Worm (Caenorhabditis elegans) whole organism, L1 larva: Measurements from ENCODE around the gene Y75B8A.6.
"Not testable (repeated sequence)": the region's sequence is repeated elsewhere in the genome, so short reads cannot be mapped to it uniquely, and the experiment has no call there.

ENCODE experiments used
- Y116A8C.19 ChIP-seq: sonication (generic microtip); optimal IDR thresholded peaks from 2 replicates; lab custom pipeline; 2016; ENCODE audit warnings: missing compliant biosample characterization, missing genetic modification characterization, borderline replicate concordance
- blmp-1 ChIP-seq: fragments of 150-350 bp; optimal IDR thresholded peaks from 2 replicates; lab custom pipeline; 2014; ENCODE audit warnings: missing biosample characterization, missing genetic modification characterization
- ceh-63 ChIP-seq: fragments of 200-800 bp; sonication (Bioruptor generic); optimal IDR thresholded peaks from 2 replicates; lab custom pipeline; 2018; ENCODE audit warnings: mild to moderate bottlenecking, missing genetic modification characterization, missing compliant biosample characterization
- ceh-8 ChIP-seq: fragments of 200-800 bp; sonication (Bioruptor generic); optimal IDR thresholded peaks from 2 replicates; lab custom pipeline; 2018; ENCODE audit warnings: mild to moderate bottlenecking, missing genetic modification characterization, moderate library complexity, missing compliant biosample characterization
- ceh-82 ChIP-seq, 3 experiments: fragments of 150-350 bp in 1 of 3; sonication (generic microtip) in 2 of 3; optimal IDR thresholded peaks; 2 replicates each; lab custom pipeline; 2014 to 2017; ENCODE audit warnings: missing biosample characterization in 3 of 3, missing genetic modification characterization in 3 of 3
- ceh-90 ChIP-seq: sonication (generic microtip); optimal IDR thresholded peaks from 2 replicates; lab custom pipeline; 2016; ENCODE audit warnings: missing genetic modification characterization, missing compliant biosample characterization
- ces-1 ChIP-seq: fragments of 150-350 bp; optimal IDR thresholded peaks from 2 replicates; lab custom pipeline; 2014; ENCODE audit warnings: missing biosample characterization, missing genetic modification reagents, missing genetic modification characterization
- efl-1 ChIP-seq, 4 experiments: fragments of 150-350 bp; optimal IDR thresholded peaks in 3 of 4; peaks in 1 of 4; 1 replicate in 1 of 4; 2 replicates in 3 of 4; lab custom pipeline; 2014; ENCODE audit warnings: missing biosample characterization in 2 of 4, missing genetic modification characterization in 2 of 4, missing genetic modification reagents in 2 of 4
- egl-27 ChIP-seq, 2 experiments: fragments of 150-350 bp in 1 of 2; sonication (generic microtip); optimal IDR thresholded peaks; 3 replicates each; lab custom pipeline; 2017 to 2018; ENCODE audit warnings: missing biosample characterization in 2 of 2, missing genetic modification characterization in 2 of 2, missing genetic modification reagents in 2 of 2
- elt-2 ChIP-seq: sonication (generic microtip); optimal IDR thresholded peaks from 2 replicates; lab custom pipeline; 2016; ENCODE audit warnings: missing genetic modification characterization, mild to moderate bottlenecking, inconsistent platforms, missing compliant biosample characterization, missing genetic modification reagents
- grh-1 ChIP-seq: fragments of 200-800 bp; sonication (Bioruptor generic); IDR thresholded peaks from 2 replicates; pipeline ENCODE4 v1.3.6; 2022; ENCODE audit warnings: missing genetic modification reagents, missing genetic modification characterization, missing compliant biosample characterization
- lin-14 ChIP-seq: fragments of 200-800 bp; sonication (Bioruptor generic); optimal IDR thresholded peaks from 2 replicates; lab custom pipeline; 2018; ENCODE audit warnings: mild to moderate bottlenecking, missing genetic modification characterization, moderate library complexity, missing compliant biosample characterization
- lin-15B ChIP-seq: fragments of 150-350 bp; sonication (generic microtip); optimal IDR thresholded peaks from 3 replicates; lab custom pipeline; 2014; ENCODE audit warnings: missing biosample characterization, missing genetic modification characterization
- lin-35 ChIP-seq, 2 experiments: fragments of 150-350 bp; optimal IDR thresholded peaks; 2 replicates each; lab custom pipeline; 2014; ENCODE audit warnings: missing biosample characterization in 2 of 2, missing genetic modification characterization in 2 of 2, missing genetic modification reagents in 2 of 2
- mab-9 ChIP-seq: fragments of 200-800 bp; sonication (Bioruptor generic); IDR thresholded peaks from 2 replicates; pipeline ENCODE4 v1.3.6; 2022; ENCODE audit warnings: missing genetic modification reagents, missing genetic modification characterization, missing compliant biosample characterization
- mdl-1 ChIP-seq, 2 experiments: fragments of 150-350 bp; optimal IDR thresholded peaks; 2 replicates each; lab custom pipeline; 2014 to 2017; ENCODE audit warnings: missing biosample characterization in 2 of 2, missing genetic modification characterization in 2 of 2, inconsistent platforms in 1 of 2
- mef-2 ChIP-seq: fragments of 150-350 bp; optimal IDR thresholded peaks from 2 replicates; lab custom pipeline; 2014; ENCODE audit warnings: missing biosample characterization, missing genetic modification characterization
- mep-1 ChIP-seq: fragments of 150-350 bp; optimal IDR thresholded peaks from 2 replicates; lab custom pipeline; 2014; ENCODE audit warnings: missing biosample characterization, missing genetic modification characterization
- nhr-19 ChIP-seq: fragments of 200-800 bp; sonication (Bioruptor generic); conservative IDR thresholded peaks from 2 replicates; pipeline ENCODE4 v1.3.6; 2022; ENCODE audit warnings: missing genetic modification characterization, missing compliant biosample characterization
- nhr-20 ChIP-seq: sonication (generic microtip); optimal IDR thresholded peaks from 2 replicates; lab custom pipeline; 2016; ENCODE audit warnings: mild to moderate bottlenecking, missing genetic modification characterization, missing compliant biosample characterization
- nhr-77 ChIP-seq: fragments of 150-350 bp; optimal IDR thresholded peaks from 2 replicates; lab custom pipeline; 2014; ENCODE audit warnings: missing biosample characterization, missing genetic modification characterization
- nhr-84 ChIP-seq: sonication (generic microtip); optimal IDR thresholded peaks from 2 replicates; lab custom pipeline; 2017; ENCODE audit warnings: missing biosample characterization, missing genetic modification characterization
- nhr-85 ChIP-seq: sonication (generic microtip); peaks from one replicate; lab custom pipeline; 2016; ENCODE audit warnings: missing genetic modification characterization, inconsistent platforms, missing compliant biosample characterization
- nhr-90 ChIP-seq: sonication (generic microtip); optimal IDR thresholded peaks from 2 replicates; lab custom pipeline; 2016; ENCODE audit warnings: mild to moderate bottlenecking, missing genetic modification characterization, missing compliant biosample characterization; ENCODE audit not compliant: poor library complexity
- snu-23 ChIP-seq: sonication (generic microtip); optimal IDR thresholded peaks from 2 replicates; lab custom pipeline; 2016; ENCODE audit warnings: missing genetic modification characterization, missing compliant biosample characterization
- swsn-7 ChIP-seq: sonication (generic microtip); optimal IDR thresholded peaks from 2 replicates; lab custom pipeline; 2016; ENCODE audit warnings: missing genetic modification characterization, missing compliant biosample characterization
- tbx-2 ChIP-seq: sonication (generic microtip); optimal IDR thresholded peaks from 2 replicates; lab custom pipeline; 2016; ENCODE audit warnings: missing genetic modification characterization, missing compliant biosample characterization
- tlp-1 ChIP-seq: fragments of 150-350 bp; optimal IDR thresholded peaks from 2 replicates; lab custom pipeline; 2014; ENCODE audit warnings: missing biosample characterization, missing genetic modification characterization
- unc-130 ChIP-seq: fragments of 150-350 bp; optimal IDR thresholded peaks from 2 replicates; lab custom pipeline; 2017; ENCODE audit warnings: missing biosample characterization, missing genetic modification characterization, inconsistent platforms
- unc-30 ChIP-seq: sonication (generic microtip); optimal IDR thresholded peaks from 2 replicates; lab custom pipeline; 2017; ENCODE audit warnings: missing biosample characterization, missing genetic modification characterization
- unc-62 ChIP-seq: fragments of 150-350 bp; optimal IDR thresholded peaks from 2 replicates; lab custom pipeline; 2014; ENCODE audit warnings: missing biosample characterization, missing genetic modification reagents, missing genetic modification characterization
- zip-4 ChIP-seq: fragments of 200-800 bp; sonication (Bioruptor generic); optimal IDR thresholded peaks from 2 replicates; lab custom pipeline; 2018; ENCODE audit warnings: mild to moderate bottlenecking, missing genetic modification characterization, moderate library complexity, missing compliant biosample characterization
- ztf-4 ChIP-seq: fragments of 150-350 bp; optimal IDR thresholded peaks from 2 replicates; lab custom pipeline; 2014; ENCODE audit warnings: missing biosample characterization, missing genetic modification characterization

The Y75B8A.6 gene

DNA sequence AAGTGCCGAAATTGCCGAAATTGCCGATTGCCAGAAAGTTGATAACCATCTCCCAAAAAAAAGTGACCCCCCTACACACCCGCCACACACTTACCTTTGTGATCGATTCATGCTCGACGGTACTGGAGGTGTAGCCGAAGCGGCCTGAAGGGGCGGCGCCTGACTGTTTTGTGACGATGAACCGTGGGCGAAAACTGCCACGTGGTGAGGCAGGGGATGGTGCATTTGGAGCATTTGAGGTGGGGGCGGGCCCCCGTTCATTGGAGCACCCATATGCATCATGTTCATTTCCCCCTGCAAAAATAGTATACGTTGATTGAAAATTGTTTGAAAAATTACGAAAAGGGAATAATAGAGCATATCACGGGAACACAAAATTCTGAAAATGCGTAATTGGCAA is at the start of gene Y75B8A.6:
Y75B8A.6 (minus strand) TSS at position 292 of the 400 bp plus-strand sequence.
- TF ChIP-seq ces-1 (no peak), efl-1 (optimal IDR thresholded peaks at IDR 0.05; lab: Kevin White, UChicago) (no peak), efl-1 (GFP tag; optimal IDR thresholded peaks at IDR 0.05 in 1 of 2; lab: Kevin White, UChicago) (peak in 1 of 2 experiments; percentile 40), ztf-4 (tag; lab: Kevin White, UChicago) (no peak)

ce11 chrIII:12178121-12178520 is 48.0 kb upstream of the Y75B8A.6 start:
- TF ChIP-seq egl-27 (tag; optimal IDR thresholded peaks at IDR 0.05; lab: Kevin White, UChicago) (no peak), nhr-20 (tag; lab: Kevin White, UChicago) (peak; percentile 32), mdl-1 (tag; optimal IDR thresholded peaks at IDR 0.05; lab: Kevin White, UChicago) (peak in 1 of 2 experiments; percentile 3), tlp-1 (no peak), snu-23 (peak; percentile 27), nhr-77 (tag; lab: Kevin White, UChicago) (peak; percentile 52), lin-14 (GFP tag; lab: Kevin White, UChicago) (peak; percentile 84), nhr-85 (tag; lab: Kevin White, UChicago) (peak; percentile 84), grh-1 (GFP tag; lab: Robert Waterston, UW) (0 out of 2 replicates have a peak, but pooled peaks have one; percentile 20), swsn-7 (peak; percentile 15), mep-1 (tag; lab: Kevin White, UChicago) (peak; percentile 51), nhr-90 (tag; lab: Kevin White, UChicago) (peak; percentile 21), blmp-1 (tag; lab: Kevin White, UChicago) (peak; percentile 88), efl-1 (optimal IDR thresholded peaks at IDR 0.05; lab: Kevin White, UChicago) (peak in 1 of 2 experiments; percentile 34), efl-1 (GFP tag; optimal IDR thresholded peaks at IDR 0.05 in 1 of 2; lab: Kevin White, UChicago) (peak in 1 of 2 experiments; percentile 86), ceh-63 (GFP tag; lab: Kevin White, UChicago) (no peak), Y116A8C.19 (tag; lab: Kevin White, UChicago) (no peak), ceh-82 (tag; optimal IDR thresholded peaks at IDR 0.05; lab: Kevin White, UChicago) (no peak), tbx-2 (tag; lab: Kevin White, UChicago) (peak; percentile 5), unc-30 (tag; lab: Kevin White, UChicago) (no peak), lin-35 (GFP tag; optimal IDR thresholded peaks at IDR 0.05; lab: Kevin White, UChicago) (peak in 1 of 2 experiments; percentile 14), nhr-19 (GFP tag; lab: Robert Waterston, UW) (peak; percentile 33), mab-9 (GFP tag; lab: Robert Waterston, UW) (no peak)

DNA sequence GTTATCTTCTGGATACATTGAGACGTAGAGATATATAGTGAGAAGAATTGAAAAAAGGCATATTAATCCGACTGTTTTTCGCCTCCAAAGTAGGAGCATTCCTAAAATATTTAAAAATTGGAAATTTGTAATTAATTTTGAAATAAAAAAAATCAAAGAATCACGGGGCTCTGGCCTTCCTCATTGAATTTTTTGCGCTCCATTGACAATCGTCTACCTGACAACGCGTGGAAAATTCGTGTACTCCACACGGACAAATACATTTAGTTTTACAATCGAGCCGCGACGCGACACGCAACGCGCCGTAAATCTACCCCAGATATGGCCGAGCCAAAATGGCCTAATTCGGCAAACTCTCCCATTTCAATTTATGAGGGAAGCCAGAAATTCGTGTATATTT is 47.0 kb upstream of the Y75B8A.6 start, which contains the start of gene gly-11:
gly-11 (minus strand) TSS at position 101 of the 400 bp plus-strand sequence.
- TF ChIP-seq zip-4 (GFP tag; lab: Kevin White, UChicago); lin-15B; ceh-90: not testable (repeated sequence)

ce11 chrIII:12167030-12167429 is 36.9 kb upstream of the Y75B8A.6 start:
- TF ChIP-seq unc-62 (GFP tag; lab: Kevin White, UChicago) (no peak), ceh-63 (GFP tag; lab: Kevin White, UChicago) (no peak), efl-1 (optimal IDR thresholded peaks at IDR 0.05; lab: Kevin White, UChicago) (no peak), efl-1 (GFP tag; optimal IDR thresholded peaks at IDR 0.05 in 1 of 2; lab: Kevin White, UChicago) (no peak), elt-2 (tag; lab: Kevin White, UChicago) (no peak), unc-30 (tag; lab: Kevin White, UChicago) (no peak), nhr-84 (tag; lab: Kevin White, UChicago) (no peak), mef-2 (tag; lab: Kevin White, UChicago) (no peak), unc-130 (tag; lab: Kevin White, UChicago) (no peak), ces-1 (no peak), grh-1 (GFP tag; lab: Robert Waterston, UW) (no peak), ceh-8 (GFP tag; lab: Kevin White, UChicago) (no peak)
